Worm (Caenorhabditis elegans): ENCODE measurements around the gene rnp-7.

DNA sequence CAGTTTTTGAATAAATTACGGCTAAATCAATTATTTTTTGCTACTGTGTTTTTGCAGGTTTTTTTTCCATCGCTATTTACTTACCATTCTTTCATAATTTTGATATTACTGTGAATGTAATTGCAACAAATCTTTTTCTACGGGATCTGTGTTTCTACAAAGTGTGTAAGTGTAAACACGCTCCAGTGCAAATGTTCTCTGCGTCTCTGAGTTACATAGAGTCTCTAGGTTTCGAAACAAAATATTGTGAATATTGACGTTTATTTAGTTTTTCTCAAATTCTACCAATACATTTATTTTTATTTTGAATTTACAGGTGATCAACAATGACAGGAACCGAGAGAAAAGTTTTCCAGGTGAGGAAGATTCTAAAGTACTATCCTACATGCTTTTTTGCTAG lies 23.1 kb upstream of the rnp-7 start, which contains the start of gene yju-2:
- TF ChIP-seq ceh-36 (tag; optimal IDR thresholded peaks at IDR 0.05) = no peak
- no peak for TF ChIP-seq ets-7 (tag; optimal IDR thresholded peaks at IDR 0.05)
